Fruit fly (Drosophila melanogaster) S2 (cell line): Measurements from ENCODE around the gene Rab9Fb.
"Not testable (repeated sequence)": the region's sequence is repeated elsewhere in the genome, so short reads cannot be mapped to it uniquely, and the experiment has no call there.

Experiments used
- CG8478 ChIP-seq: fragments of >200 bp; optimal IDR thresholded peaks from 2 replicates; lab custom pipeline; 2018
- CTCF ChIP-seq, 2 experiments: fragments of >200 bp; optimal IDR thresholded peaks; 2 replicates each; lab custom pipeline; 2018

Gene Rab9Fb

DNA sequence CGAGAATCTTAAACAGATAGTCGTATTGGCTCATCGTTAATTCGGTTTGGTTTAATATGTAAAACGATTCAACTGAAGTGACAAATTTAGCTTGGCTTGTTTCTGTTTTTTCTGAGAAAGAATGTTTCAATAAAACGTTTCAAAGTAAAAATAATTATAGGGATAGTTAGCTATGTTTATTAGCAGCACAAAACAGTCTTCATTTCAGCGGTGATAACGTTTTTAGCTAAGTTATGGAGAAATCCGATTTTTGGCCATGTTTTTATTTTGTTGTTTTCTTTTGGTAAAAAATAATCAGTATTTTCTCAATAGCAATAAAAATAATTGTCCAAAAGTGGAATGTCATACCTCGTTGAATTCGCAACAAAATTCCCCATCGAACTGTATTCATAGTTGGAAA lies at the start of gene Rab9Fb:
Gene Rab9Fb (minus strand): TSS at position 101 of the 400 bp plus-strand sequence.
- no peak for TF ChIP-seq CG8478 (lab: Kevin White, UChicago)

DNA sequence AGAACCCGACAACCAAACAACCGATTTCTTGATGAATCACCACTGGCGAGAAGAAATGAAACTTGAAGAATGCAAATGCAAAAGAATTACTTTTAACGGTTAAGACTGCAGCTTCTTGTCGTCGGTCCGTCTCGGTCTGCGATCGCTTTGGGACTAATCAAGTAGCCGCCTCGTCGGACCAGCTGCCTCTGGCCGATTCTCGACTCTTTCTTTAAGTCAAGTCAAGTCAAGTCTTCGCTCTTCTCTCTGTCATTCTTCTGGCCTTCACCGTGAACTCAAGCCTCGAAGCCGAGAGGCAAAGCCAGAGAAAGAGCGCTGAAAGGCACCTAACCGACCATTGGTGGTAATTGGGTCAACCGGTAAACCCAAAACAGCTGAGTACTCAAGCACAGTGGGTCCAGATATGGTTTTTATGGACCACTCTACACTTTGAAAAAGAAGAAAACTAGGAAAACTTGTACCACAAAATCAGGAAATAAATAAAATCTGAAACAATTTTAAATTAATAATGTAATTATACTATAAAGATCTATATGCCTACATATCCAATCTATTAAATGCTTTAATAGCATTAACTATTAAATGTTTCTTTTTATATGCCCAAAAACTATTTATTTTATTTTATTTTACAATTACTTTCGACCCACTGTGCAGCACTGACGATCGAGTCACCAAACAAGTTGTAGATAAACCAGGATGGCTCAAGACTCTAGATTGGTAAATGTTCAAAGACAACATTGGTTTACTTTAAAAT lies 14.9 kb upstream of the Rab9Fb start, which contains the start of gene C901:
Gene C901 (minus strand): TSS at position 157 of the 754 bp plus-strand sequence.
- TF ChIP-seq CTCF (optimal IDR thresholded peaks at IDR 0.05; lab: Kevin White, UChicago) (no peak), CG8478 (lab: Kevin White, UChicago) (no peak)

DNA sequence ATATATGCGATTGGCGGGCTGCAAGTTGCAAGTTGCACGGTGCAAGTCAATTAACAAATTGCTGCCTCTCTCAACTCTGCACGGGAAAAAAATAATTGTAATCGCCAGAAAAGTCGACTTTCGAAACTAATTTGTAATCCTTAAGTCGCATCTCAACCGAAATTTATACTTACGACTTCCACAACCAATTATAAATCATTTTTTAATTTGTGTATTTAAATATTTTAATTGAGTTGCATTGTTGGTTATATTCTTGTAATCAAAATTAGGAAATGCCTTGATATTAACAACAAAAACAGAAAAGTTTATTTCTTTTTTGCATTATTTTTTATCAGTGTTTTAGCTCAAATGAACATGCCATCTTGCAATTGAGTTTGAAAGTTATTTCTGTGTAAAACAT lies 7.6 kb upstream of the Rab9Fb start:
- no peak for TF ChIP-seq CTCF (optimal IDR thresholded peaks at IDR 0.05; lab: Kevin White, UChicago)
- TF ChIP-seq CG8478 (lab: Kevin White, UChicago): no peak

DNA sequence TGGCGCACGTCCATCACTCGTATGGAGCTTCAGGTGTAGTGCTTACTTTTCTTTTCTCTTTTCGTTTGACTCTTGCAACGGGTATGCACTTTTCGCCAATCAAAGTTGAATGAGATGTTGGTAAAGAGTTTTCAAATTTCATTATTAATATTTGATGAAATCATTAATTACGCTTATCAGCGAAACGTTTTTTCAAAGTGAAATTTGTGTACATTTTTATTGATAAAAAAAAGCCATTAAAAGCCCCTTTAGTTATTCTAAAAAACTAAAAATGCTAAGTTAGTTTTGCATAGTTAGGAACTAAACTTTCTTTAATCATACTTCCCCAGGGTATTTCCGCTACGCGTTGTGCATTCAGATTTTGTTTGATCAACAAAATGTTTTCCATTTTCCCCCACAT lies 954 bp upstream of the Rab9Fb start:
- TF ChIP-seq CG8478 (lab: Kevin White, UChicago) (no peak), CTCF (optimal IDR thresholded peaks at IDR 0.05; lab: Kevin White, UChicago) (no peak)

DNA sequence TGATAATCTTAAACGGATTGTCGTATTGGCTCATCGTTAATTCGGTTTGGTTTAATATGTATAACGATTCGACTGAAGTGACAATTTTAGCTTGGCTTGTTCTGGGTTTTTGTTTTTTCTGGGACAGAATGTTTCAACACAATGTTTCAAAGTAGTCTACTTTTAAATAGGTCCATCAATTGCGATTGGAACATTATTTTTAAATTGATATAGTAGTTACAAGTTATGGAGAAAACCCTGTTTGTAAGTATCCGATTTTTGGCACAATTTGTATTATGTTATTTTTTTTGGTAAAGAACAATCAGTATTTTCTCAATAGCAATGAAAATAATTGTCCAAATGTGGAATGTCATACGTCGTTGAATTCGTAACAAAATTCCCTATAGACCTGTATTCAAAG lies 1.4 kb downstream of the Rab9Fb start, which contains the start of gene Rab9Fa:
Gene Rab9Fa (minus strand): TSS at position 101 of the 400 bp plus-strand sequence.
- TF ChIP-seq CTCF (optimal IDR thresholded peaks at IDR 0.05; lab: Kevin White, UChicago); CG8478 (lab: Kevin White, UChicago): not testable (repeated sequence)

DNA sequence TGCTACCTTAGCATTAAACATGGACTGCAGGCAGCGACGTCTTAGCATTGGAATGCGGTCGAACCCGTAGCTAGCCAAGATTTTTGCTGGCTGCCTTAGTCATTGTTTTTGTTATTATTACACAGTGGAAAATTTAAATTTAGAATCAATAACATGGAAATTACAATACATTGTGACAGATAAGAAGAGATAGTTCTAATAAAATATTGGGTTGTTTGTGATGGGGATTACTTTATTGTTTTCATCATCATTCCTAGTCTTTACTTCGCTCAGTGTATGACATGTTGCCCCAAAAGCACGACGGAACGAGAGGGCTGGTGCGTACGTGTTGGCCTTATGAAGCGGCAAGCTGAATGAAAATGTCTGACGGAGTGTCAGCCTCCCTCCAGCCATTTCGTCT lies 15.7 kb downstream of the Rab9Fb start:
- TF ChIP-seq CG8478 (lab: Kevin White, UChicago): no peak
- TF ChIP-seq CTCF (optimal IDR thresholded peaks at IDR 0.05; lab: Kevin White, UChicago): no peak

DNA sequence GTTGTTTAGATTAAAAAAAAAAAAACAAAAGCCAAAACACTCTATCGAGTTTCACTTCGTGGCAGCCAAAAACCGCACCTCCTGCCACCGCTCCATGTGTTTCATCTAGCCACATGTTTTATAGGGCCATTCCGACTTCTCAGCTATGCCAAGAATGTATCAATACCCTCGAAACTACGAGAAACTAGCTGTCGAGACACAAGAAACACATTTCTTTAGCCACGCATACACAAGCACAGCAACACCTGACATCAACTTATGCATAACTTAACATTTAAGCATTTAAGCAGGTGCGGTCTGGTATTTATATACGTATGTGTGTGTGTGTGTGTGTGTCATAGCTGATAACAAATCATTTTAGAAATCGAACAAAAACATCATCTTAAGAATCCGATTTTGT lies 16.7 kb downstream of the Rab9Fb start:
- TF ChIP-seq CG8478 (lab: Kevin White, UChicago) (no peak), CTCF (optimal IDR thresholded peaks at IDR 0.05; lab: Kevin White, UChicago) (no peak)

DNA sequence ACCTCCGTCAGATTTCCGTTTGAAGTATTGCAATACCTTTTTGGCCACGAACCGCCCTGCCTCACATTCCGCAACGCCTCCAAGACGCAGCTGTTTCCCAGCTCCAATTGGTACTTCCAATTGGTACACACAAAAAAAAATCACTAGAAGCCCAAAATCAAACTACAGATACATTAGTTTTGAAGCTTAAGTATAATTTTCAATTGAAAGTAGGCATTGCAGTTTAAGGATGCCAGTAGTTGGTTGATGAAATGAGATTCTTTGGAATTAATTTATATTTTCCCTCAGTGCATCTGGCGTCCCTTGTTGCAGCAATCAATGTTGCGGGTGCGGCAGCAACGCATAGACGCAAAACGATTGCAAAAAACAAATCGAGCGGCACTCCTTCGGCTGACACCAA lies 18.5 kb downstream of the Rab9Fb start:
- TF ChIP-seq CG8478 (lab: Kevin White, UChicago) (no peak), CTCF (optimal IDR thresholded peaks at IDR 0.05; lab: Kevin White, UChicago) (no peak)

DNA sequence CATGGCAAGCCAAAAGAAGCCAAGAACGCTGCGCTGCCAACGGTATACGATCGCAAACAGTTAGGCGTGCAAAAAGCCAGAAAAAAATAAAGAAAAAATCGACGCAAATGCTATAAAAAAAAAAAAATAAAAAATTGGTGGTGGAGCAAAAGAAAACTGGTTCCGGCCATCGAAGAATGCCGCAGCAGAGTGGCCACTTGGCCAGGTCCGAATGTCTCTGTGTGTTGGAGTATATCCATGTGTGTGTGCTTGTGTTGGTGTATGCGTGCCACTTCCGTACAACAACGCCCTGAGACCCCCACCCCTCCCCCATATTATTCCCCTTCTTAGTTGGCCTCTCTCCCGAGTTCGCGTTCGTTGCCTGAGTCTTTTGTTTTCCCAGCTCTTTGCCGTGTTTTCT lies 20.0 kb downstream of the Rab9Fb start:
- TF ChIP-seq CTCF (optimal IDR thresholded peaks at IDR 0.05; lab: Kevin White, UChicago) (no peak), CG8478 (lab: Kevin White, UChicago) (no peak)

DNA sequence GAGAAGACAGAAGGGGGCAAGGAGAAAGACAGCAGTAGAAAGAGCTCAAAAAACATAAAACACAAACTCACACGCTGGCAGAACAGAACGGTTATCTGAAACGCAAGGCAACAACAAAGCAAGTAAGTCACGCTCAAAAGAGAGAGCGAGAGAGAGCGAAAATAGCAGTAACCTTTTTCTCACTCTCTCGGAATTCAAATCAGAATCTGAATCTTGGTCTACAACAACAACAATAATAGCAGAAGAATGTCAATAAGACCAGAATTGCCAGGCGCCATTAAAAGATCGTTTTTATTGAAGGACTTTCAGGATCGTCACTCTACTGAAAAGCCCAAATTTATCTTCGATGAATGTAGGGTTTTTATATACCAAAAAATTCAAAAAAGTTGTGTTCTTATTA lies 21.0 kb downstream of the Rab9Fb start:
- no peak for TF ChIP-seq CG8478 (lab: Kevin White, UChicago)
- no peak for TF ChIP-seq CTCF (optimal IDR thresholded peaks at IDR 0.05; lab: Kevin White, UChicago)

DNA sequence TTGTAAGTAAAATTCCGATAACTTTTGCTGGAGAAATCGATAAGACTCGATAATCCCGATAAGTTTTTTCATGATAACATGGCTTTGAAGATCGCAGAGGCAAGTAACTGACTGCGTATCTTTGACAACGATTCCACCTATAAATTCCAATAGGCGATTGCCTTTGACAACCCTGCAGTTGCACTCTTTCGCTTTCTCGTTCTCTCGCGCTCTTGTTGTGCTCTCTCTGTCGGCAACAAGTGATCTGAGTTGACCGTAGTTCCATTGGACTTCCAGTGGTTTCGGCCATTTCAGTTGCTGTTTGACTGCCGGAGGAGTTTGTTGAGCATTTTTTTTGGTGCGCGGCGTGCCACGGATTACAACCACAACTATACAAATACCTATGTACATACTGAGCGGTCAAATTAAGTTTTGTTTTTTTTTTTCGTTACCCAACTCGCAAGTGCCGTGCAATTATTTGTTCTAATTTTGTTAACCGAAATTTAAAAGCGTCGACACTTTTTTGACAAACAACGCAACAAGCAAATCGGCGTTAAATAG lies 21.7 kb downstream of the Rab9Fb start, which contains the start of gene Myo10A:
Gene Myo10A (plus strand): TSS at position 288 of the 540 bp plus-strand sequence.
- no peak for TF ChIP-seq CTCF (optimal IDR thresholded peaks at IDR 0.05; lab: Kevin White, UChicago)
- no peak for TF ChIP-seq CG8478 (lab: Kevin White, UChicago)

DNA sequence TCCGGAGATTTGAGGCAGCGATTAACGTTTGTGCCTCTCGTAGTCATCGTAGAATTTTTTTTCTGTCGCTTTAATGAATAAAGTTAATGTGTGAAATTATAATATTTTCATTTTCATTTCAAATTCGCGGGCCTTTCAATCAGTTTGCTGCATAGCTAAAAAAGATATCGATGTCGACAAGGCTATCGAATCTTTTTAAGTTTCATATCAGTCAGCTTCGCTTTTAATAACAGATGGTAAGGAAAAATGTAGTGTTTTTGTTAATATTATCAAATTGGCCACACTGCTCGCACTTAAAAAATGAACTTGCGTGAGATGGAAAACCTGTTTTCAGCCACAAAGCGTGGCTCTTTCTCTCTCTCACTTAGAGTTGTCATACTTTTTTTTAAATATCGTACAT lies 22.7 kb downstream of the Rab9Fb start:
- no peak for TF ChIP-seq CTCF (optimal IDR thresholded peaks at IDR 0.05; lab: Kevin White, UChicago)
- TF ChIP-seq CG8478 (lab: Kevin White, UChicago): no peak

DNA sequence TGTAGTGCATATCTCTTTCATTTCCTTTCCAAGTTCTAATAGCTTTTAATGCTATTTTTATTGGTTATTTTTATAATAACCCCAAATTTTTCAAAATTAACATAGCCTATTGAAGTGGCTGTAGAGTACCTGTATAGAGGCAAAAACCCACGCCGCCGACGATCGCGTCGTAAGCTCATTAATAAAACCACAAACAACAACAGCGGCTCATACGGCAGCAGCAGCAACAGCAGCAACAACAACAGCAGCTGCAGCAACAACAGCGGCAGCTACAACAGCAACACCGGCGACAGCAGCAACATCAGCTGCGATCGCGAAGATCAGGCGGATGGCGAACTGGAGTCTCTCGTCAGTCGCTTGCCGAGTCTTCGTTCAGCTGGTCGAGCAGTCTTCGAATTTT lies 25.2 kb downstream of the Rab9Fb start, which contains the start of gene CG2145:
Gene CG2145 (plus strand): TSS at position 290 of the 400 bp plus-strand sequence.
- no peak for TF ChIP-seq CTCF (optimal IDR thresholded peaks at IDR 0.05; lab: Kevin White, UChicago)
- TF ChIP-seq CG8478 (lab: Kevin White, UChicago): no peak

DNA sequence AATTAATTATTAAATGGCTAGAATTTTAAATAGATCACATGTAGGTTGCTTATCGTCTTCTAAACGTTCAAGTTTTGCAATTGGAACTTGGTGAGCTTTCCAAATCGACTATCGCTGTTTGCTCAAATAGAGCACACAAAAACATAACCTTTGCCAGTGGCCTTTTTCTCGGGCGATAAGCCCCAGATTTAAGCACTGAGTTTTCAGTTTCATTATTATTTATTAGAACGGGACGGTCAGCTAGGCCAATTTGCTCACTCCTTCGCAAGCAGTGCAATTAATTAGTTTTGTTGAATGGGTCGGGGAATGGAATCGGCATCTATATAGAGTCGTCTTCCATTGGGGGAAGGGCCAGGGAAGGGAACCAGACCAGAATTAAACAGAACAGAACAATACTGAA lies 26.0 kb downstream of the Rab9Fb start:
- TF ChIP-seq CTCF (optimal IDR thresholded peaks at IDR 0.05; lab: Kevin White, UChicago) (no peak), CG8478 (lab: Kevin White, UChicago) (no peak)

DNA sequence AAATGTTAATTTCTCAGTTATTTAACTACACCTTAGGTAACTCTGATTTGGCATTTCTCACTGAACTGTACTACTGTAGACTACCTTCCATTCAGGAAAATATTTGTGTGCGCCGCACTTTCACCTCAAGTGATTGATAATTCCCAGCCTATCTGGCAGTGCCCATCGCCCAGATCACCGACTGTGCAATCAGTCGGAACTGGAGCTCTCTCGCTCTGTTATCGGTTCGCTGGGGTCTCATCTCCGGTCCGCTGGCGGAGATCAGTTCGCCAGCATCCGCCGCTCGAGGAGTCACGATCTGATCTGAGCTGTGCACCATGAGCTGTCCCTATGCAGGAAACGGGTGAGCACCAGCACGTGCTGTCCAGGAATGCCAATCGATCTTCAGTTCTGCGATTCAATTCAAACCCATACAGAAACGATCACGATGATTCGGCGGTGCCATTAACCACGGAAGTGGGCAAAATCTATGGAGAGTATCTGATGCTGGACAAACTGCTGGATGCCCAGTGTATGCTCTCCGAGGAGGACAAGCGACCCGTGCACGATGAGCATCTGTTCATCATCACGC lies 28.5 kb downstream of the Rab9Fb start, which contains the start of gene v:
Gene v (plus strand): TSS at position 262 of the 571 bp plus-strand sequence.
- TF ChIP-seq CG8478 (lab: Kevin White, UChicago) (no peak), CTCF (optimal IDR thresholded peaks at IDR 0.05; lab: Kevin White, UChicago) (no peak)
